Worm (Caenorhabditis elegans): ENCODE data around the gene ZK54.3.

The ZK54.3 gene

DNA sequence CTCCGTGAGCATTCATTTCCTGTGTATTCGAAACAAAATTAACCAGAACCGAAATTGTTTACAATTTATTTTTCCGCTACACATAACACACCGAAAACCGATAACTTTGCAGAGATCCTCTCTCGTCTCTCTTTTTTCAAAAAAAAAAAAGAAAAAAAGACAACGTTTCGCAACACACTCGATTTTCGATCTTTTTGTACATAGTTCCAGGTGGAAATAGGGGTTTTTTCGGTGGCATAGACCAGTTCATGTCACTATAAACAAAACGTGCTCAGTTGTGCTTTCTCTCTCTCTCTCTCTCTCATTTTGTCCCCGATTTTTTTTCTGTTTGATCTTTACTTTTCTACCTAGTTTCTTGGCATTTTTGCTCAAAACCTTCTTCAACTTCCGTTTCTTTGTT is 47.6 kb upstream of the ZK54.3 start:
- no peak for TF ChIP-seq ceh-20 (GFP tag; IDR thresholded peaks at IDR 0.05)
- TF ChIP-seq daf-8 (GFP tag; IDR thresholded peaks at IDR 0.05): no peak
- TF ChIP-seq ceh-82 (tag; optimal IDR thresholded peaks at IDR 0.05): no peak
- no peak for TF ChIP-seq fos-1 (tag; optimal IDR thresholded peaks at IDR 0.05)
- no peak for TF ChIP-seq zip-11 (GFP tag; IDR thresholded peaks at IDR 0.05)
- no peak for TF ChIP-seq madf-5 (GFP tag; IDR thresholded peaks at IDR 0.05)
- TF ChIP-seq ama-1 (optimal IDR thresholded peaks at IDR 0.05): no peak
- no peak for TF ChIP-seq dmd-6 (GFP tag; IDR thresholded peaks at IDR 0.05)
- TF ChIP-seq mdl-1 (tag; optimal IDR thresholded peaks at IDR 0.05): no peak
- TF ChIP-seq lin-1 (GFP tag; IDR thresholded peaks at IDR 0.05): no peak
- TF ChIP-seq nhr-77 (tag; optimal IDR thresholded peaks at IDR 0.05): no peak
- TF ChIP-seq nhr-11 (tag; optimal IDR thresholded peaks at IDR 0.05): no peak
- TF ChIP-seq ZK546.5 (tag; optimal IDR thresholded peaks at IDR 0.05): no peak
- 0 out of 2 replicates have a peak, but pooled peaks have one; percentile 15 for TF ChIP-seq ctbp-1 (GFP tag; IDR thresholded peaks at IDR 0.05)
- TF ChIP-seq aly-2 (tag; optimal IDR thresholded peaks at IDR 0.05): no peak
- no peak for TF ChIP-seq lin-38 (GFP tag; IDR thresholded peaks at IDR 0.05)
- peak; percentile 22 for TF ChIP-seq nhr-28 (tag; optimal IDR thresholded peaks at IDR 0.05)
- no peak for TF ChIP-seq T26A8.4 (GFP tag; IDR thresholded peaks at IDR 0.05)
- TF ChIP-seq dmd-8 (GFP tag; IDR thresholded peaks at IDR 0.05): no peak
- TF ChIP-seq zag-1 (tag; optimal IDR thresholded peaks at IDR 0.05): no peak
- TF ChIP-seq mxl-3 (GFP tag; optimal IDR thresholded peaks at IDR 0.05): no peak
- no peak for TF ChIP-seq set-16 (GFP tag; IDR thresholded peaks at IDR 0.05)
- no peak for TF ChIP-seq nhr-10 (tag; optimal IDR thresholded peaks at IDR 0.05)
- TF ChIP-seq nhr-42 (GFP tag; IDR thresholded peaks at IDR 0.05): 0 out of 2 replicates have a peak, but pooled peaks have one; percentile 31

DNA sequence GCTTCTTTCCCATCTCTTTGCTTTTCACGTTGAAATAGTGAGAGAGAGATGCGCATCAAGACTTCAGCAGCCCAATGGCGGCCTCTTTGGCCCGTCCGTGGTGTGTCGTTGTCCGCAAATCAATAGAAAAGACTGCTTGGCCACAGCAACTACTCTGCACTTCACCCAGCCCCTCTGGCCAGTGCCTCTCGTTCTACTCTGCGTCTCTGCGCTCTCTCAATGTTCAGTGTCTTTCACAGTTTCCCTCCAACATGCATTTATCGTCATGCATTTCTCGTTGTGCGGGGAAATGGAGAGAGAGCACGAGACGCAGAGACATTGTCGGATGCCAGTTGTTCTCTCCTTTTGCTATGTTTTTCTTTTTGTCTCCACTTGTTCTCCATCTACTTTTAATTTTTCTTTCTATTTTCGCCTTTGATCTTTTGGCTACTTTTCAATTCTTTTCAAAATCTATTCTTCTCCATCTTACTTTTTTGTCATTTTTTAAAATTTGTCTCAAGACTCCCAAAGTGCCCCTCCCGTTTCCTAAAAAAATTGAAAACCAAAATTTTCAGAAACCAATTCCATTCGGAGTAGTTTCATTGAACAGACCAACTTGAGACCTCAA is 46.8 kb upstream of the ZK54.3 start, which contains the start of gene nhr-1:
TSS of gene nhr-1 (plus strand) at position 557 of the 607 bp plus-strand sequence.
- TF ChIP-seq lir-3 (tag; optimal IDR thresholded peaks at IDR 0.05) (no peak), lin-38 (GFP tag; IDR thresholded peaks at IDR 0.05) (peak; percentile 34), ceh-82 (tag; optimal IDR thresholded peaks at IDR 0.05) (no peak), vab-7 (GFP tag; IDR thresholded peaks at IDR 0.05) (0 out of 2 replicates have a peak, but pooled peaks have one; percentile 19), nhr-10 (tag; optimal IDR thresholded peaks at IDR 0.05) (peak; percentile 5), egl-43 (GFP tag; IDR thresholded peaks at IDR 0.05) (peak; percentile 75), nhr-28 (tag; optimal IDR thresholded peaks at IDR 0.05) (peak; percentile 95), snpc-1.2 (GFP tag; IDR thresholded peaks at IDR 0.05) (no peak), spr-1 (tag; optimal IDR thresholded peaks at IDR 0.05) (peak; percentile 44), F44E2.7 (GFP tag; IDR thresholded peaks at IDR 0.05) (no peak), lin-1 (GFP tag; IDR thresholded peaks at IDR 0.05) (peak; percentile 44; the same call in 1 of the 2 replicates), lin-13 (GFP tag; optimal IDR thresholded peaks at IDR 0.05) (peak; percentile 37), Y5F2A.4 (GFP tag; optimal IDR thresholded peaks at IDR 0.05) (no peak), nhr-76 (tag; optimal IDR thresholded peaks at IDR 0.05) (peak; percentile 29), D1046.2 (GFP tag; IDR thresholded peaks at IDR 0.05) (no peak), hif-1 (tag; optimal IDR thresholded peaks at IDR 0.05) (peak; percentile 33 to 83), daf-16 (GFP tag; optimal IDR thresholded peaks at IDR 0.05) (peak in 1 of 2 experiments; percentile 85), daf-16 (tag; optimal IDR thresholded peaks at IDR 0.05) (peak; percentile 71), spr-3 (GFP tag; optimal IDR thresholded peaks at IDR 0.05) (no peak), sdz-12 (GFP tag; optimal IDR thresholded peaks at IDR 0.05) (no peak), pqm-1 (tag; optimal IDR thresholded peaks at IDR 0.05) (peak; percentile 14), ceh-28 (tag; optimal IDR thresholded peaks at IDR 0.05) (peak; percentile 52), nhr-25 (tag; optimal IDR thresholded peaks at IDR 0.05; ENCODE audit: borderline replicate concordance, insufficient read depth) (peak; percentile 16), dpl-1 (GFP tag; optimal IDR thresholded peaks at IDR 0.05) (peak; percentile 34), nhr-102 (tag; optimal IDR thresholded peaks at IDR 0.05) (peak; percentile 35), arid-1 (GFP tag; conservative IDR thresholded peaks at IDR 0.05) (peak; percentile 51; the same call in 1 of the 2 replicates), mes-2 (tag; optimal IDR thresholded peaks at IDR 0.05; ENCODE audit: poor library complexity, severe bottlenecking) (peak; percentile 68), unc-130 (GFP tag; optimal IDR thresholded peaks at IDR 0.05) (no peak), gei-8 (GFP tag; optimal IDR thresholded peaks at IDR 0.05) (peak; percentile 81), lin-39 (tag; optimal IDR thresholded peaks at IDR 0.05) (no peak), ceh-20 (GFP tag; IDR thresholded peaks at IDR 0.05) (peak; percentile 81; the same call in 1 of the 2 replicates), nhr-11 (tag; optimal IDR thresholded peaks at IDR 0.05) (peak; percentile 82), hlh-11 (tag; optimal IDR thresholded peaks at IDR 0.05) (peak; percentile 96)
